Worm (Caenorhabditis elegans) whole organism, L1 larva: ENCODE measurements around the gene emb-30.

Experiments used
- C16A3.4 ChIP-seq: fragments of 150-350 bp; optimal IDR thresholded peaks from 2 replicates; lab custom pipeline; 2014; ENCODE audit warnings: missing biosample characterization, missing genetic modification characterization
- aha-1 ChIP-seq: fragments of 150-350 bp; optimal IDR thresholded peaks from 2 replicates; lab custom pipeline; 2014; ENCODE audit warnings: missing biosample characterization, missing genetic modification characterization
- aly-2 ChIP-seq: fragments of 150-350 bp; optimal IDR thresholded peaks from 2 replicates; lab custom pipeline; 2014; ENCODE audit warnings: missing biosample characterization, missing genetic modification characterization
- blmp-1 ChIP-seq: fragments of 150-350 bp; optimal IDR thresholded peaks from 2 replicates; lab custom pipeline; 2014; ENCODE audit warnings: missing biosample characterization, missing genetic modification characterization
- ceh-88 ChIP-seq: fragments of 200-800 bp; sonication (Bioruptor generic); IDR thresholded peaks from 2 replicates; pipeline ENCODE4 v1.3.6; 2022; ENCODE audit warnings: missing genetic modification characterization, missing compliant biosample characterization
- ceh-90 ChIP-seq: sonication (generic microtip); optimal IDR thresholded peaks from 2 replicates; lab custom pipeline; 2016; ENCODE audit warnings: missing genetic modification characterization, missing compliant biosample characterization
- ces-1 ChIP-seq: fragments of 150-350 bp; optimal IDR thresholded peaks from 2 replicates; lab custom pipeline; 2014; ENCODE audit warnings: missing biosample characterization, missing genetic modification reagents, missing genetic modification characterization
- efl-1 ChIP-seq, 4 experiments: fragments of 150-350 bp; optimal IDR thresholded peaks in 3 of 4; peaks in 1 of 4; 1 replicate in 1 of 4; 2 replicates in 3 of 4; lab custom pipeline; 2014; ENCODE audit warnings: missing biosample characterization in 2 of 4, missing genetic modification characterization in 2 of 4, missing genetic modification reagents in 2 of 4
- efl-3 ChIP-seq: fragments of 200-800 bp; sonication (Bioruptor generic); optimal IDR thresholded peaks from 2 replicates; lab custom pipeline; 2018; ENCODE audit warnings: mild to moderate bottlenecking, missing genetic modification characterization, missing compliant biosample characterization
- elt-3 ChIP-seq, 6 experiments: fragments of 150-350 bp in 1 of 6; sonication (generic microtip); optimal IDR thresholded peaks; 2 replicates each; lab custom pipeline; 2017 to 2018; ENCODE audit warnings: missing biosample characterization in 6 of 6, missing genetic modification characterization in 6 of 6, inconsistent platforms in 1 of 6
- ets-5 ChIP-seq: fragments of 200-800 bp; sonication (Bioruptor generic); IDR thresholded peaks from 2 replicates; pipeline ENCODE4 v1.3.6; 2022; ENCODE audit warnings: missing genetic modification characterization, missing compliant biosample characterization
- fkh-10 ChIP-seq: sonication (generic microtip); optimal IDR thresholded peaks from 2 replicates; lab custom pipeline; 2017; ENCODE audit warnings: missing biosample characterization, missing genetic modification reagents, missing genetic modification characterization
- fos-1 ChIP-seq: fragments of 150-350 bp; optimal IDR thresholded peaks from 2 replicates; lab custom pipeline; 2014; ENCODE audit warnings: missing biosample characterization, missing genetic modification characterization
- grh-1 ChIP-seq: fragments of 200-800 bp; sonication (Bioruptor generic); IDR thresholded peaks from 2 replicates; pipeline ENCODE4 v1.3.6; 2022; ENCODE audit warnings: missing genetic modification reagents, missing genetic modification characterization, missing compliant biosample characterization
- irx-1 ChIP-seq: sonication (generic microtip); optimal IDR thresholded peaks from 2 replicates; lab custom pipeline; 2016; ENCODE audit warnings: missing genetic modification characterization, missing compliant biosample characterization
- isw-1 ChIP-seq: fragments of 200-800 bp; sonication (Bioruptor generic); IDR thresholded peaks from 2 replicates; pipeline ENCODE4 v1.3.6; 2022; ENCODE audit warnings: missing genetic modification characterization, missing compliant biosample characterization
- lin-14 ChIP-seq: fragments of 200-800 bp; sonication (Bioruptor generic); optimal IDR thresholded peaks from 2 replicates; lab custom pipeline; 2018; ENCODE audit warnings: mild to moderate bottlenecking, missing genetic modification characterization, moderate library complexity, missing compliant biosample characterization
- lin-15B ChIP-seq: fragments of 150-350 bp; sonication (generic microtip); optimal IDR thresholded peaks from 3 replicates; lab custom pipeline; 2014; ENCODE audit warnings: missing biosample characterization, missing genetic modification characterization
- lsy-2 ChIP-seq, 2 experiments: fragments of 150-350 bp; optimal IDR thresholded peaks; 2 replicates each; lab custom pipeline; 2014; ENCODE audit warnings: missing biosample characterization in 2 of 2, missing genetic modification characterization in 2 of 2
- mef-2 ChIP-seq: fragments of 150-350 bp; optimal IDR thresholded peaks from 2 replicates; lab custom pipeline; 2014; ENCODE audit warnings: missing biosample characterization, missing genetic modification characterization
- mep-1 ChIP-seq: fragments of 150-350 bp; optimal IDR thresholded peaks from 2 replicates; lab custom pipeline; 2014; ENCODE audit warnings: missing biosample characterization, missing genetic modification characterization
- nhr-11 ChIP-seq: fragments of 150-350 bp; optimal IDR thresholded peaks from 2 replicates; lab custom pipeline; 2014; ENCODE audit warnings: missing biosample characterization, missing genetic modification characterization
- nhr-19 ChIP-seq: fragments of 200-800 bp; sonication (Bioruptor generic); conservative IDR thresholded peaks from 2 replicates; pipeline ENCODE4 v1.3.6; 2022; ENCODE audit warnings: missing genetic modification characterization, missing compliant biosample characterization
- nhr-20 ChIP-seq: sonication (generic microtip); optimal IDR thresholded peaks from 2 replicates; lab custom pipeline; 2016; ENCODE audit warnings: mild to moderate bottlenecking, missing genetic modification characterization, missing compliant biosample characterization
- nhr-237 ChIP-seq: fragments of 150-350 bp; optimal IDR thresholded peaks from 2 replicates; lab custom pipeline; 2014; ENCODE audit warnings: missing biosample characterization, missing genetic modification characterization
- nhr-28 ChIP-seq: fragments of 150-350 bp; optimal IDR thresholded peaks from 2 replicates; lab custom pipeline; 2014; ENCODE audit warnings: missing biosample characterization, missing genetic modification characterization
- nhr-76 ChIP-seq: sonication (generic microtip); optimal IDR thresholded peaks from 2 replicates; lab custom pipeline; 2017; ENCODE audit warnings: missing biosample characterization, missing genetic modification characterization
- nhr-84 ChIP-seq: sonication (generic microtip); optimal IDR thresholded peaks from 2 replicates; lab custom pipeline; 2017; ENCODE audit warnings: missing biosample characterization, missing genetic modification characterization
- nhr-85 ChIP-seq: sonication (generic microtip); peaks from one replicate; lab custom pipeline; 2016; ENCODE audit warnings: missing genetic modification characterization, inconsistent platforms, missing compliant biosample characterization
- nhr-90 ChIP-seq: sonication (generic microtip); optimal IDR thresholded peaks from 2 replicates; lab custom pipeline; 2016; ENCODE audit warnings: mild to moderate bottlenecking, missing genetic modification characterization, missing compliant biosample characterization; ENCODE audit not compliant: poor library complexity
- pag-3 ChIP-seq: sonication (generic microtip); optimal IDR thresholded peaks from 2 replicates; lab custom pipeline; 2017; ENCODE audit warnings: missing genetic modification characterization, mild to moderate bottlenecking, missing compliant biosample characterization, antibody characterized with exemption, borderline replicate concordance; ENCODE audit not compliant: insufficient read depth
- rnt-1 ChIP-seq: sonication (generic microtip); optimal IDR thresholded peaks from 2 replicates; lab custom pipeline; 2016; ENCODE audit warnings: mild to moderate bottlenecking, missing genetic modification characterization, moderate library complexity, missing compliant biosample characterization
- snpc-4 ChIP-seq: fragments of 150-350 bp; optimal IDR thresholded peaks from 2 replicates; lab custom pipeline; 2014; ENCODE audit warnings: missing biosample characterization, missing genetic modification characterization
- sox-4 ChIP-seq: sonication (generic microtip); optimal IDR thresholded peaks from 2 replicates; lab custom pipeline; 2016; ENCODE audit warnings: missing genetic modification characterization, missing compliant biosample characterization
- sptf-1 ChIP-seq: fragments of 150-350 bp; optimal IDR thresholded peaks from 2 replicates; lab custom pipeline; 2014; ENCODE audit warnings: missing biosample characterization, missing genetic modification characterization
- tbx-2 ChIP-seq: sonication (generic microtip); optimal IDR thresholded peaks from 2 replicates; lab custom pipeline; 2016; ENCODE audit warnings: missing genetic modification characterization, missing compliant biosample characterization
- unc-30 ChIP-seq: sonication (generic microtip); optimal IDR thresholded peaks from 2 replicates; lab custom pipeline; 2017; ENCODE audit warnings: missing biosample characterization, missing genetic modification characterization
- unc-86 ChIP-seq: sonication (generic microtip); optimal IDR thresholded peaks from 2 replicates; lab custom pipeline; 2016; ENCODE audit warnings: missing genetic modification characterization, missing compliant biosample characterization
- unc-98 ChIP-seq: fragments of 200-800 bp; sonication (Bioruptor generic); IDR thresholded peaks from 2 replicates; pipeline ENCODE4 v1.3.6; 2022; ENCODE audit warnings: missing genetic modification characterization, missing compliant biosample characterization
- vab-15 ChIP-seq: sonication (generic microtip); optimal IDR thresholded peaks from 2 replicates; lab custom pipeline; 2017; ENCODE audit warnings: missing genotype, mild to moderate bottlenecking, missing genetic modification characterization, missing compliant biosample characterization
- xbp-1 ChIP-seq: sonication (generic microtip); optimal IDR thresholded peaks from 2 replicates; lab custom pipeline; 2016; ENCODE audit warnings: missing genetic modification characterization, missing compliant biosample characterization
- zag-1 ChIP-seq: fragments of 150-350 bp; optimal IDR thresholded peaks from 2 replicates; lab custom pipeline; 2014; ENCODE audit warnings: missing biosample characterization, missing genetic modification characterization
- zip-4 ChIP-seq: fragments of 200-800 bp; sonication (Bioruptor generic); optimal IDR thresholded peaks from 2 replicates; lab custom pipeline; 2018; ENCODE audit warnings: mild to moderate bottlenecking, missing genetic modification characterization, moderate library complexity, missing compliant biosample characterization
- ztf-11 ChIP-seq, 2 experiments: sonication (generic microtip); optimal IDR thresholded peaks; 2 replicates each; lab custom pipeline; 2016 to 2017; ENCODE audit warnings: missing genetic modification characterization in 2 of 2, missing biosample characterization in 1 of 2, missing compliant biosample characterization in 1 of 2

The emb-30 gene

ce11 chrIII:9450933-9451332 lies 9.7 kb upstream of the emb-30 start:
- TF ChIP-seq irx-1 (tag; lab: Kevin White, UChicago) (no peak), ces-1 (GFP tag; lab: Kevin White, UChicago) (no peak), fkh-10 (GFP tag; lab: Kevin White, UChicago) (no peak), sptf-1 (tag; lab: Kevin White, UChicago) (no peak), unc-98 (GFP tag; lab: Robert Waterston, UW) (no peak), nhr-90 (tag; lab: Kevin White, UChicago) (no peak), unc-30 (tag; lab: Kevin White, UChicago) (no peak), rnt-1 (tag; lab: Kevin White, UChicago) (no peak), blmp-1 (peak; percentile 32), unc-86 (tag; lab: Kevin White, UChicago) (peak; percentile 36), nhr-85 (tag; lab: Kevin White, UChicago) (peak; percentile 4), ztf-11 (tag; optimal IDR thresholded peaks at IDR 0.05; lab: Kevin White, UChicago) (peak in 1 of 2 experiments; percentile 41), efl-1 (optimal IDR thresholded peaks at IDR 0.05; lab: Kevin White, UChicago) (no peak), efl-1 (GFP tag; optimal IDR thresholded peaks at IDR 0.05 in 1 of 2; lab: Kevin White, UChicago) (peak in 1 of 2 experiments; percentile 15), efl-3 (GFP tag; lab: Kevin White, UChicago) (no peak), lsy-2 (tag; optimal IDR thresholded peaks at IDR 0.05; lab: Kevin White, UChicago) (peak; percentile 34 to 41), lin-14 (GFP tag; lab: Kevin White, UChicago) (peak; percentile 27)

ce11 chrIII:9449831-9450230 lies 8.6 kb upstream of the emb-30 start, which contains the start of gene F54C8.6:
F54C8.6 (minus strand) TSS chrIII:9449931.
- no peak for TF ChIP-seq nhr-90 (tag; lab: Kevin White, UChicago)
- no peak for TF ChIP-seq sptf-1 (tag; lab: Kevin White, UChicago)
- TF ChIP-seq nhr-20 (tag; lab: Kevin White, UChicago), result no peak
- TF ChIP-seq elt-3 (tag; optimal IDR thresholded peaks at IDR 0.05; lab: Kevin White, UChicago), result no peak
- no peak for TF ChIP-seq mef-2
- no peak for TF ChIP-seq nhr-76 (tag; lab: Kevin White, UChicago)
- no peak for TF ChIP-seq aly-2 (tag; lab: Kevin White, UChicago)
- no peak for TF ChIP-seq vab-15 (tag; lab: Kevin White, UChicago)
- TF ChIP-seq unc-86 (tag; lab: Kevin White, UChicago), result no peak
- no peak for TF ChIP-seq rnt-1 (tag; lab: Kevin White, UChicago)
- TF ChIP-seq fos-1 (tag; lab: Kevin White, UChicago), result no peak
- no peak for TF ChIP-seq ets-5 (GFP tag; lab: Robert Waterston, UW)
- no peak for TF ChIP-seq C16A3.4 (tag; lab: Kevin White, UChicago)
- no peak for TF ChIP-seq lin-14 (GFP tag; lab: Kevin White, UChicago)

- peak; percentile 60 for TF ChIP-seq snpc-4 (tag; lab: Kevin White, UChicago)
Observed at ce11 chrIII:9449351-9449750, 8.1 kb upstream of the emb-30 start.

- TF ChIP-seq nhr-90 (tag; lab: Kevin White, UChicago) (peak; percentile 70), zag-1 (tag; lab: Kevin White, UChicago) (no peak), ets-5 (GFP tag; lab: Robert Waterston, UW) (no peak), isw-1 (GFP tag; lab: Robert Waterston, UW) (peak; percentile 86), nhr-11 (peak; percentile 25), ztf-11 (tag; optimal IDR thresholded peaks at IDR 0.05; lab: Kevin White, UChicago) (peak in 1 of 2 experiments; percentile 57), irx-1 (tag; lab: Kevin White, UChicago) (peak; percentile 56), unc-86 (tag; lab: Kevin White, UChicago) (peak; percentile 85), nhr-84 (no peak), grh-1 (GFP tag; lab: Robert Waterston, UW) (peak; percentile 58), aha-1 (peak; percentile 47), nhr-19 (GFP tag; lab: Robert Waterston, UW) (peak; percentile 85), zip-4 (GFP tag; lab: Kevin White, UChicago) (peak; percentile 48), lin-15B (tag; lab: Kevin White, UChicago) (peak; percentile 76), lsy-2 (tag; optimal IDR thresholded peaks at IDR 0.05; lab: Kevin White, UChicago) (peak; percentile 92 to 96), ceh-88 (peak; percentile 64; the same call in 1 of the 2 replicates), ceh-90 (tag; lab: Kevin White, UChicago) (no peak), sox-4 (tag; lab: Kevin White, UChicago) (no peak), pag-3 (tag; lab: Kevin White, UChicago) (no peak), xbp-1 (tag; lab: Kevin White, UChicago) (peak; percentile 79), fos-1 (tag; lab: Kevin White, UChicago) (peak; percentile 83), mep-1 (tag; lab: Kevin White, UChicago) (peak; percentile 89), efl-1 (optimal IDR thresholded peaks at IDR 0.05; lab: Kevin White, UChicago) (peak; percentile 94 to 96), efl-1 (GFP tag; optimal IDR thresholded peaks at IDR 0.05 in 1 of 2; lab: Kevin White, UChicago) (peak; percentile 94 to 99), tbx-2 (tag; lab: Kevin White, UChicago) (peak; percentile 88), nhr-28 (tag; lab: Kevin White, UChicago) (no peak), nhr-237 (tag; lab: Kevin White, UChicago) (peak; percentile 41)
Observed at ce11 chrIII:9443417-9444027, 2.3 kb upstream of the emb-30 start, which contains the start of gene pir-2. pir-2 (minus strand) TSS chrIII:9443634.
